Fruit fly (Drosophila melanogaster) whole organism, wandering third instar larva: ENCODE data around the gene RFeSP.

Experiments
- HLH106 ChIP-seq: fragments of 200-800 bp; optimal IDR thresholded peaks from 3 replicates; lab custom pipeline; 2019; ENCODE audit warnings: missing biosample characterization, mild to moderate bottlenecking, missing genetic modification characterization, moderate library complexity
- Jra ChIP-seq: sonication (Bioruptor generic); optimal IDR thresholded peaks from 2 replicates; lab custom pipeline; 2016; ENCODE audit warnings: missing biosample characterization, missing genetic modification characterization
- Myc ChIP-seq: fragments of >200 bp; optimal IDR thresholded peaks from 2 replicates; lab custom pipeline; 2017
- Sp1 ChIP-seq: fragments of 200-800 bp; sonication (Bioruptor generic); optimal IDR thresholded peaks from 3 replicates; lab custom pipeline; 2019; ENCODE audit warnings: missing biosample characterization, mild to moderate bottlenecking, missing genetic modification characterization, moderate library complexity
- dmrt93B ChIP-seq: fragments of 200-800 bp; sonication (Bioruptor generic); optimal IDR thresholded peaks from 2 replicates; lab custom pipeline; 2018; ENCODE audit warnings: missing biosample characterization, mild to moderate bottlenecking, missing genetic modification characterization
- psq ChIP-seq: fragments of 200-800 bp; sonication (Bioruptor generic); optimal IDR thresholded peaks from 3 replicates; lab custom pipeline; 2017; ENCODE audit warnings: missing biosample characterization, mild to moderate bottlenecking, missing genetic modification characterization, moderate library complexity

DNA sequence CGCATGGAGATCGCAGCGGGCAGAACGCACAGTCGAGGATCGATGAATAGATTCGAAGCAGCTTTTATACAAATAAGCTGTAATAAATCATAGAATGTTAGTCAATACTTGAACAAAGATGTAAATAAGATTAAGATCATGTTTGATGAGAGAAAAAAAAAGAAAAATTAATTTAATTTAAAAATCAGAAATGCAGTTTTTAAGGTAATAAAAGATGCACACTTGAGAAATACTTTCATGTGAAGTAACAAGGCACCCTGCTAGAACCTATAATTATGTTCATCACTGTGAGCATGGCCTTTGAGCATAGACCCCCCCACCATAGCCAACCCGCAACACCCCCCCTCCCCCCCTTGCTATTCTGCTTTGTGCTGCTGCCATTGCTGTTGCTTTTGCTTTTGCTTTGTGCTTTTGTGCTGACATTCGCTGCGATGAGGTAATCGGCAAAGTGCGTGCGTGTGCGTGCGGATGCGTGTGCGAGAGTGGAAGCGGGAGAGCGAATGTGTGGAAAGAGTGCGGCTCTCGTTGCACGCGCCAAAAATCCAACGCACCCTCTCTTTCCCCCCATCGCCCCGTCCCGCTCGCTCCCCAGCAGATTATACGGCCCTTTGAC, 29.4 kb upstream of the RFeSP start:
- TF ChIP-seq Sp1 (GFP tag; lab: Kevin White, UChicago): peak; percentile 72
- peak; percentile 74 for TF ChIP-seq HLH106 (tag; lab: Kevin White, UChicago)
- TF ChIP-seq Jra (GFP tag; lab: Kevin White, UChicago): no peak
- no peak for TF ChIP-seq Myc (lab: Kevin White, UChicago)
- TF ChIP-seq psq (GFP tag; lab: Kevin White, UChicago): peak; percentile 85
- peak; percentile 49 for TF ChIP-seq dmrt93B
